Worm (Caenorhabditis elegans) whole organism, L2 larva: ENCODE results near the gene erp-44.3.

Experiments
- ceh-82 ChIP-seq: fragments of 150-350 bp; optimal IDR thresholded peaks from 2 replicates; lab custom pipeline; 2014; ENCODE audit warnings: missing biosample characterization, missing genetic modification characterization
- nhr-11 ChIP-seq: fragments of 150-350 bp; optimal IDR thresholded peaks from 2 replicates; lab custom pipeline; 2014; ENCODE audit warnings: missing biosample characterization, missing genetic modification characterization
- peb-1 ChIP-seq: fragments of 150-350 bp; optimal IDR thresholded peaks from 2 replicates; lab custom pipeline; 2014; ENCODE audit warnings: missing biosample characterization, missing genetic modification characterization

ce11 chrIV:8112646-8113045 lies 9.8 kb upstream of the erp-44.3 start:
- TF ChIP-seq nhr-11 (tag; lab: Kevin White, UChicago) (no peak), ceh-82 (no peak), peb-1 (tag; lab: Kevin White, UChicago) (no peak)
